Fruit fly (Drosophila melanogaster) whole organism, wandering third instar larva: ENCODE results near the gene RpS29.

Experiments used
- Dfd ChIP-seq: fragments of >200 bp; optimal IDR thresholded peaks from 2 replicates; lab custom pipeline; 2017; ENCODE audit warnings: missing biosample characterization, missing genetic modification characterization
- Mio ChIP-seq: sonication (Bioruptor generic); optimal IDR thresholded peaks from 2 replicates; lab custom pipeline; 2016; ENCODE audit warnings: missing biosample characterization, missing genetic modification characterization
- Myc ChIP-seq: fragments of >200 bp; optimal IDR thresholded peaks from 2 replicates; lab custom pipeline; 2017
- br ChIP-seq: fragments of 200-800 bp; sonication (Bioruptor generic); optimal IDR thresholded peaks from 2 replicates; lab custom pipeline; 2016; ENCODE audit warnings: missing biosample characterization, missing genetic modification characterization
- ey ChIP-seq: fragments of 200-800 bp; sonication (Bioruptor generic); optimal IDR thresholded peaks from 2 replicates; lab custom pipeline; 2016; ENCODE audit warnings: missing biosample characterization, missing genetic modification characterization
- foxo ChIP-seq, 2 experiments: fragments of 200-800 bp; sonication (Bioruptor generic); optimal IDR thresholded peaks; 2 replicates in 1 of 2; 3 replicates in 1 of 2; lab custom pipeline; 2016 to 2017; ENCODE audit warnings: missing biosample characterization in 2 of 2, missing genetic modification characterization in 2 of 2
- lola ChIP-seq: fragments of >200 bp; optimal IDR thresholded peaks from 2 replicates; lab custom pipeline; 2017; ENCODE audit warnings: missing biosample characterization, missing genetic modification characterization
- pan ChIP-seq: fragments of >200 bp; optimal IDR thresholded peaks from 2 replicates; lab custom pipeline; 2017

- no peak for TF ChIP-seq Myc (lab: Kevin White, UChicago)
- no peak for TF ChIP-seq br (GFP tag; lab: Kevin White, UChicago)
- TF ChIP-seq foxo (GFP tag; optimal IDR thresholded peaks at IDR 0.05; lab: Kevin White, UChicago) = no peak
- TF ChIP-seq Mio = no peak
- TF ChIP-seq Dfd (GFP tag; lab: Kevin White, UChicago) = no peak
- TF ChIP-seq ey = no peak
- TF ChIP-seq pan (lab: Kevin White, UChicago) = no peak
- no peak for TF ChIP-seq lola
Observed at dm6 chr3R:9823723-9824122, 45.9 kb downstream of the RpS29 start, which contains the start of gene CG34302.
